Fruit fly (Drosophila melanogaster) Kc167 (cell line): ENCODE measurements around the gene CG9014.

Experiments
- Myc ChIP-seq: fragments of >200 bp; optimal IDR thresholded peaks from 2 replicates; lab custom pipeline; 2017; ENCODE audit warnings: missing external identifiers
- Sin3A ChIP-seq: fragments of >200 bp; optimal IDR thresholded peaks from 2 replicates; lab custom pipeline; 2018; ENCODE audit warnings: missing external identifiers
- h ChIP-seq: fragments of >200 bp; optimal IDR thresholded peaks from 3 replicates; lab custom pipeline; 2018; ENCODE audit warnings: missing external identifiers
- insv ChIP-seq: fragments of >200 bp; optimal IDR thresholded peaks from 3 replicates; lab custom pipeline; 2018; ENCODE audit warnings: missing external identifiers
- psq ChIP-seq: fragments of >200 bp; optimal IDR thresholded peaks from 2 replicates; lab custom pipeline; 2017; ENCODE audit warnings: missing external identifiers

DNA sequence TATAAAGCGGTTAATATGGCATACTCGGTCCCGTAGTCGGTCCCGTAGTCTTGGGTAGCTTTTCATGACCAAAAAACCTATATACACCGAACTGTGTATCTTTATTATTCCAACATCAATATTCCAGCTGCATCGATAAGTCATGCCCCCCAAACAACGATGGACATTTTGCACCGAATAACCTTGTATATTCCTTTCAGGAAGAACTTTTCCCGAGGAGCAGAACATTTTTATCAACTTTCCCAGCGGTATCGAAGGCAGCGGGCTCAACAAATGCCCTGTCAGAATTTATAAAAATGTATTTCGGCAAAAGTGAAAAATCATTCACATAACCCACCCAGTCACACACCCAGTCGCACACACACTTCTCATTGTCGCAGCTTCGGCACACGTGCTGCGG is 23.2 kb upstream of the CG9014 start, which contains the start of gene TM9SF4:
- TF ChIP-seq insv: no peak
- TF ChIP-seq Myc (lab: Kevin White, UChicago): no peak
- TF ChIP-seq Sin3A (lab: Kevin White, UChicago): no peak
- no peak for TF ChIP-seq psq (lab: Kevin White, UChicago)
- no peak for TF ChIP-seq h
